Fruit fly (Drosophila melanogaster) whole organism, embryonic: ENCODE measurements around the gene CG43156.
A peak's percentile ranks its signal among the peaks of the same experiment; 100 is the strongest.

Source experiments
- Atf-2 ChIP-seq: fragments of 200-800 bp; sonication (Bioruptor generic); optimal IDR thresholded peaks from 2 replicates; lab custom pipeline; 2016; ENCODE audit warnings: missing biosample characterization, missing genetic modification characterization
- Atf6 ChIP-seq: fragments of 200-800 bp; sonication (Bioruptor generic); IDR thresholded peaks from 2 replicates; pipeline ENCODE4 v1.3.6; 2022; ENCODE audit warnings: missing biosample characterization, missing genetic modification characterization
- BEAF-32 ChIP-seq: fragments of 200-800 bp; sonication (Bioruptor generic); optimal IDR thresholded peaks from 3 replicates; lab custom pipeline; 2017; ENCODE audit warnings: missing biosample characterization, missing genetic modification characterization, mild to moderate bottlenecking, moderate library complexity, missing genetic modification reagents
- Bdp1 ChIP-seq: fragments of 200-800 bp; sonication (Bioruptor generic); optimal IDR thresholded peaks from 3 replicates; lab custom pipeline; 2016; ENCODE audit warnings: missing biosample characterization, missing genetic modification characterization
- CG12071 ChIP-seq: fragments of 200-800 bp; sonication (Bioruptor generic); optimal IDR thresholded peaks from 3 replicates; lab custom pipeline; 2018; ENCODE audit warnings: missing biosample characterization, mild to moderate bottlenecking, missing genetic modification characterization
- CG12155 ChIP-seq: fragments of 200-800 bp; sonication (Bioruptor generic); optimal IDR thresholded peaks from 3 replicates; lab custom pipeline; 2016; ENCODE audit warnings: missing biosample characterization, missing genetic modification characterization
- CG15696 ChIP-seq: fragments of 200-800 bp; sonication (Bioruptor generic); optimal IDR thresholded peaks from 2 replicates; lab custom pipeline; 2019; ENCODE audit warnings: missing biosample characterization, mild to moderate bottlenecking, missing genetic modification characterization, moderate library complexity
- CG16779 ChIP-seq: fragments of 200-800 bp; sonication (Bioruptor generic); IDR thresholded peaks from 2 replicates; pipeline ENCODE4 v1.3.6; 2022; ENCODE audit warnings: missing biosample characterization, missing genetic modification characterization
- CG2889 ChIP-seq: fragments of 200-800 bp; sonication (Bioruptor generic); IDR thresholded peaks from 3 replicates; pipeline ENCODE4 v1.3.6; 2022; ENCODE audit warnings: missing biosample characterization, missing genetic modification characterization
- CG3163 ChIP-seq: fragments of 200-800 bp; sonication (Bioruptor generic); optimal IDR thresholded peaks from 3 replicates; lab custom pipeline; 2016; ENCODE audit warnings: missing biosample characterization, missing genetic modification characterization
- CG32767 ChIP-seq: fragments of 200-800 bp; sonication (Bioruptor generic); IDR thresholded peaks from 2 replicates; pipeline ENCODE4 v1.3.6; 2022; ENCODE audit warnings: missing biosample characterization, missing genetic modification characterization
- CG33557 ChIP-seq: fragments of 200-800 bp; sonication (Bioruptor generic); optimal IDR thresholded peaks from 2 replicates; lab custom pipeline; 2019; ENCODE audit warnings: missing biosample characterization, mild to moderate bottlenecking, missing genetic modification characterization, moderate library complexity
- CG8290 ChIP-seq, 3 experiments: fragments of 200-800 bp; sonication (Bioruptor generic); optimal IDR thresholded peaks; 2 replicates each; lab custom pipeline; 2016 to 2019; ENCODE audit warnings: missing biosample characterization in 3 of 3, missing genetic modification characterization in 3 of 3, mild to moderate bottlenecking in 2 of 3, moderate library complexity in 1 of 3
- CG8944 ChIP-seq: fragments of 200-800 bp; sonication (Bioruptor generic); optimal IDR thresholded peaks from 3 replicates; lab custom pipeline; 2016; ENCODE audit warnings: missing biosample characterization, missing genetic modification characterization
- CrebB ChIP-seq: fragments of 200-800 bp; sonication (Bioruptor generic); optimal IDR thresholded peaks from 3 replicates; lab custom pipeline; 2018; ENCODE audit warnings: missing biosample characterization, mild to moderate bottlenecking, missing genetic modification characterization
- Deaf1 ChIP-seq: fragments of 200-800 bp; optimal IDR thresholded peaks from 3 replicates; lab custom pipeline; 2019; ENCODE audit warnings: missing biosample characterization, mild to moderate bottlenecking, missing genetic modification characterization, moderate library complexity
- Doc3 ChIP-seq: fragments of 200-800 bp; sonication (Bioruptor generic); IDR thresholded peaks from 3 replicates; pipeline ENCODE4 v1.3.6; 2022; ENCODE audit warnings: missing biosample characterization, missing genetic modification characterization; ENCODE audit not compliant: partially characterized antibody
- GATAe ChIP-seq: fragments of 200-800 bp; sonication (Bioruptor generic); conservative IDR thresholded peaks from 2 replicates; pipeline ENCODE4 v1.3.6; 2022; ENCODE audit warnings: missing biosample characterization, missing genetic modification characterization
- H2.0 ChIP-seq: fragments of 200-800 bp; sonication (Bioruptor generic); IDR thresholded peaks from 2 replicates; pipeline ENCODE4 v1.3.6; 2022; ENCODE audit warnings: missing biosample characterization, missing genetic modification characterization
- MESR4 ChIP-seq: fragments of 200-800 bp; sonication (Bioruptor generic); optimal IDR thresholded peaks from 2 replicates; lab custom pipeline; 2018; ENCODE audit warnings: missing biosample characterization, mild to moderate bottlenecking, missing genetic modification characterization, moderate library complexity
- Mrtf ChIP-seq: fragments of 200-800 bp; sonication (Bioruptor generic); IDR thresholded peaks from 3 replicates; pipeline ENCODE4 v1.3.6; 2022; ENCODE audit warnings: missing biosample characterization, missing genetic modification characterization
- Opbp ChIP-seq: fragments of 200-800 bp; sonication (Bioruptor generic); IDR thresholded peaks from 3 replicates; pipeline ENCODE4 v1.3.6; 2022; ENCODE audit warnings: missing biosample characterization, missing genetic modification characterization; ENCODE audit not compliant: partially characterized antibody
- Pdp1 ChIP-seq, 2 experiments: fragments of 200-800 bp; sonication (Bioruptor generic); optimal IDR thresholded peaks; 3 replicates each; lab custom pipeline; 2016; ENCODE audit warnings: missing biosample characterization in 2 of 2, missing genetic modification characterization in 2 of 2, mild to moderate bottlenecking in 1 of 2, moderate library complexity in 1 of 2
- Ptx1 ChIP-seq: fragments of 200-800 bp; sonication (Bioruptor generic); IDR thresholded peaks from 2 replicates; pipeline ENCODE4 v1.3.6; 2022; ENCODE audit warnings: missing biosample characterization, missing genetic modification characterization
- Sry-δ ChIP-seq: fragments of 200-800 bp; sonication (Bioruptor generic); optimal IDR thresholded peaks from 2 replicates; lab custom pipeline; 2016; ENCODE audit warnings: missing biosample characterization, missing genetic modification characterization
- TFAM ChIP-seq: fragments of 200-800 bp; sonication (Bioruptor generic); optimal IDR thresholded peaks from 2 replicates; lab custom pipeline; 2017; ENCODE audit warnings: missing biosample characterization, missing genetic modification characterization, inconsistent platforms
- Taf1 ChIP-seq: fragments of 200-800 bp; sonication (Bioruptor generic); IDR thresholded peaks from 2 replicates; pipeline ENCODE4 v1.3.6; 2022; ENCODE audit warnings: missing biosample characterization, missing genetic modification characterization
- al ChIP-seq: fragments of 200-800 bp; sonication (Bioruptor generic); IDR thresholded peaks from 2 replicates; pipeline ENCODE4 v1.3.6; 2022; ENCODE audit warnings: missing biosample characterization, missing genetic modification characterization
- amos ChIP-seq: fragments of 200-800 bp; sonication (Bioruptor generic); IDR thresholded peaks from 2 replicates; pipeline ENCODE4 v1.3.6; 2022; ENCODE audit warnings: missing biosample characterization, missing genetic modification characterization; ENCODE audit not compliant: partially characterized antibody
- ara ChIP-seq: fragments of 200-800 bp; sonication (Bioruptor generic); IDR thresholded peaks from 2 replicates; pipeline ENCODE4 v1.3.6; 2022; ENCODE audit warnings: missing biosample characterization, missing genetic modification characterization
- cas ChIP-seq: fragments of 200-800 bp; sonication (Bioruptor generic); IDR thresholded peaks from 2 replicates; pipeline ENCODE4 v1.3.6; 2022; ENCODE audit warnings: missing biosample characterization, missing genetic modification characterization
- cato ChIP-seq: fragments of 200-800 bp; sonication (Bioruptor generic); optimal IDR thresholded peaks from 2 replicates; lab custom pipeline; 2016; ENCODE audit warnings: missing biosample characterization, missing genetic modification characterization, borderline replicate concordance
- cg ChIP-seq: fragments of 200-800 bp; sonication (Bioruptor generic); optimal IDR thresholded peaks from 3 replicates; lab custom pipeline; 2019; ENCODE audit warnings: missing biosample characterization, mild to moderate bottlenecking, missing genetic modification characterization, moderate library complexity
- chif ChIP-seq, 2 experiments: fragments of 200-800 bp; sonication (Bioruptor generic); optimal IDR thresholded peaks; 3 replicates each; lab custom pipeline; 2016; ENCODE audit warnings: missing biosample characterization in 2 of 2, missing genetic modification characterization in 2 of 2
- cwo ChIP-seq: fragments of 200-800 bp; sonication (Bioruptor generic); optimal IDR thresholded peaks from 3 replicates; lab custom pipeline; 2017; ENCODE audit warnings: missing biosample characterization, missing genetic modification characterization, mild to moderate bottlenecking, moderate library complexity, missing genetic modification reagents
- ems ChIP-seq: fragments of 200-800 bp; sonication (Bioruptor generic); optimal IDR thresholded peaks from 3 replicates; lab custom pipeline; 2016; ENCODE audit warnings: missing biosample characterization, missing genetic modification characterization
- gce ChIP-seq: fragments of 200-800 bp; sonication (Bioruptor generic); IDR thresholded peaks from 3 replicates; pipeline ENCODE4 v1.3.6; 2022; ENCODE audit warnings: missing biosample characterization, missing genetic modification characterization
- grau ChIP-seq: fragments of 200-800 bp; optimal IDR thresholded peaks from 3 replicates; lab custom pipeline; 2019; ENCODE audit warnings: missing biosample characterization, mild to moderate bottlenecking, missing genetic modification characterization, moderate library complexity
- gsb ChIP-seq: fragments of 200-800 bp; sonication (Bioruptor generic); IDR thresholded peaks from 2 replicates; pipeline ENCODE4 v1.3.6; 2022; ENCODE audit warnings: missing biosample characterization, missing genetic modification characterization
- ken ChIP-seq: fragments of 200-800 bp; sonication (Bioruptor generic); IDR thresholded peaks from 3 replicates; pipeline ENCODE4 v1.3.6; 2022; ENCODE audit warnings: missing biosample characterization, missing genetic modification characterization
- lab ChIP-seq: fragments of 200-800 bp; sonication (Bioruptor generic); optimal IDR thresholded peaks from 3 replicates; lab custom pipeline; 2017; ENCODE audit warnings: missing biosample characterization, missing genetic modification characterization, mild to moderate bottlenecking, moderate library complexity, missing genetic modification reagents
- pita ChIP-seq: fragments of 200-800 bp; sonication (Bioruptor generic); optimal IDR thresholded peaks from 2 replicates; lab custom pipeline; 2017; ENCODE audit warnings: missing biosample characterization, mild to moderate bottlenecking, missing genetic modification characterization
- pnt ChIP-seq: fragments of 200-800 bp; sonication (Bioruptor generic); optimal IDR thresholded peaks from 3 replicates; lab custom pipeline; 2016; ENCODE audit warnings: missing biosample characterization, missing genetic modification characterization
- pros ChIP-seq: fragments of 200-800 bp; sonication (Bioruptor generic); optimal IDR thresholded peaks from 3 replicates; lab custom pipeline; 2019; ENCODE audit warnings: missing biosample characterization, mild to moderate bottlenecking, missing genetic modification characterization, moderate library complexity
- rib ChIP-seq: fragments of 200-800 bp; sonication (Bioruptor generic); IDR thresholded peaks from 2 replicates; pipeline ENCODE4 v1.3.6; 2022; ENCODE audit warnings: missing biosample characterization, missing genetic modification characterization
- schlank ChIP-seq: fragments of 200-800 bp; sonication (Bioruptor generic); optimal IDR thresholded peaks from 2 replicates; lab custom pipeline; 2018; ENCODE audit warnings: missing biosample characterization, mild to moderate bottlenecking, missing genetic modification characterization
- so ChIP-seq: fragments of 200-800 bp; sonication (Bioruptor generic); IDR thresholded peaks from 3 replicates; pipeline ENCODE4 v1.3.6; 2022; ENCODE audit warnings: missing biosample characterization, missing genetic modification characterization
- trh ChIP-seq: fragments of 200-800 bp; sonication (Bioruptor generic); optimal IDR thresholded peaks from 2 replicates; lab custom pipeline; 2016; ENCODE audit warnings: missing biosample characterization, missing genetic modification characterization
- usp ChIP-seq: fragments of >200 bp; optimal IDR thresholded peaks from 2 replicates; lab custom pipeline; 2017; ENCODE audit warnings: missing biosample characterization, missing genetic modification characterization
- wor ChIP-seq: fragments of 200-800 bp; sonication (Bioruptor generic); IDR thresholded peaks from 2 replicates; pipeline ENCODE4 v1.3.6; 2022; ENCODE audit warnings: missing biosample characterization, missing genetic modification characterization

The CG43156 gene

DNA sequence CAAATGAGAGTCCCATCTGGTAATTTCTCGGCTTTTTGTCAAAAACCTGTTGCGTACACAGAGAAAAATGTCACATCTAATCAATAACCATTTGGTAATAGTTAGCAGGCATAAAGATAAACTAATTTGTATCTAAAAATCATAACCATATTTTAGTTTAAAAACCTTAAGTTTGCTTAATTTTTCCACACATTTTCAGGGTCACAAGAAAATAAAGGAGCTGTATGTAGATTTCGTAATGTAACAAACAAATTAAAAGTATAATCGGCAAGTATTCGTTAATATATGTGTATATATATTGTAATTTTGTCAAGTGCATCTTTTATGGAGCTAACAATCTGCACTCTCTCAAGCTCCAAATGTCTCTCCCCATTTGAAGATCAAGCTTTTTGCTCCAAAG lies 14.3 kb upstream of the CG43156 start (continued):
- TF ChIP-seq GATAe (GFP tag; lab: Robert Waterston, UW) (peak; percentile 64; the same call in 1 of the 2 replicates), Atf-2 (GFP tag; lab: Kevin White, UChicago) (peak; percentile 69), CG12071 (GFP tag; lab: Kevin White, UChicago) (peak; percentile 83), lab (GFP tag; lab: Kevin White, UChicago) (peak; percentile 89), CG33557 (GFP tag; lab: Kevin White, UChicago) (peak; percentile 79), Atf6 (GFP tag; lab: Robert Waterston, UW) (peak; percentile 92), trh (GFP tag; lab: Kevin White, UChicago) (peak; percentile 82), CG3163 (GFP tag; lab: Kevin White, UChicago) (peak; percentile 34), pros (GFP tag; lab: Kevin White, UChicago) (peak; percentile 32), CrebB (tag; lab: Kevin White, UChicago) (peak; percentile 86), ara (peak; percentile 74; the same call in 1 of the 2 replicates), al (GFP tag; lab: Robert Waterston, UW) (peak; percentile 84), MESR4 (GFP tag; lab: Kevin White, UChicago) (peak; percentile 5), pita (GFP tag; lab: Kevin White, UChicago) (no peak), wor (GFP tag; lab: Robert Waterston, UW) (peak; percentile 83), rib (GFP tag; lab: Robert Waterston, UW) (peak; percentile 76), CG12155 (GFP tag; lab: Kevin White, UChicago) (peak; percentile 75), Pdp1 (GFP tag; optimal IDR thresholded peaks at IDR 0.05; lab: Kevin White, UChicago) (peak; percentile 68 to 77), CG32767 (GFP tag; lab: Robert Waterston, UW) (peak; percentile 87), cato (GFP tag; lab: Kevin White, UChicago) (peak; percentile 81), BEAF-32 (GFP tag; lab: Kevin White, UChicago) (no peak), grau (tag; lab: Kevin White, UChicago) (peak; percentile 93), usp (no peak), Taf1 (GFP tag; lab: Robert Waterston, UW) (peak; percentile 77), so (GFP tag; lab: Robert Waterston, UW) (peak; percentile 86), H2.0 (GFP tag; lab: Robert Waterston, UW) (peak; percentile 73), Sry-δ (GFP tag; lab: Kevin White, UChicago) (peak; percentile 4), amos (GFP tag; lab: Robert Waterston, UW) (no peak), Opbp (GFP tag; lab: Robert Waterston, UW) (no peak), CG8944 (GFP tag; lab: Kevin White, UChicago) (peak; percentile 58), ems (peak; percentile 60), cg (GFP tag; lab: Kevin White, UChicago) (no peak), CG8290 (GFP tag; optimal IDR thresholded peaks at IDR 0.05; lab: Kevin White, UChicago) (peak; percentile 71), CG8290 (tag; optimal IDR thresholded peaks at IDR 0.05; lab: Kevin White, UChicago) (peak in 1 of 2 experiments; percentile 39), Mrtf (peak; percentile 76; the same call in 2 of the 3 replicates), schlank (tag; lab: Kevin White, UChicago) (peak; percentile 35), cwo (GFP tag; lab: Kevin White, UChicago) (peak; percentile 85), CG16779 (GFP tag; lab: Robert Waterston, UW) (0 out of 2 replicates have a peak, but pooled peaks have one; percentile 40), CG15696 (tag; lab: Kevin White, UChicago) (peak; percentile 58), Deaf1 (tag; lab: Kevin White, UChicago) (peak; percentile 72), TFAM (peak; percentile 39), CG2889 (GFP tag; lab: Robert Waterston, UW) (0 out of 3 replicates have a peak, but pooled peaks have one; percentile 50), gce (GFP tag; lab: Robert Waterston, UW) (peak; percentile 74; the same call in 2 of the 3 replicates), cas (peak; percentile 80), pnt (peak; percentile 63), chif (GFP tag; optimal IDR thresholded peaks at IDR 0.05; lab: Kevin White, UChicago) (peak; percentile 58 to 71), ken (peak; percentile 79; the same call in 2 of the 3 replicates), gsb (GFP tag; lab: Robert Waterston, UW) (peak; percentile 72), Doc3 (GFP tag; lab: Robert Waterston, UW) (no peak), Bdp1 (GFP tag; lab: Kevin White, UChicago) (peak; percentile 25), Ptx1 (GFP tag; lab: Robert Waterston, UW) (peak; percentile 94)
